Worm (Caenorhabditis elegans) whole organism, L3 larva: Measurements from ENCODE around the gene C06E1.9.

Experiments
- ama-1 ChIP-seq: fragments of 150-350 bp; optimal IDR thresholded peaks from 2 replicates; lab custom pipeline; 2018
- egl-27 ChIP-seq: sonication (generic microtip); optimal IDR thresholded peaks from 4 replicates; lab custom pipeline; 2017; ENCODE audit warnings: missing biosample characterization, missing genetic modification reagents, missing genetic modification characterization
- elt-1 ChIP-seq: fragments of 150-350 bp; optimal IDR thresholded peaks from 2 replicates; lab custom pipeline; 2014; ENCODE audit warnings: missing biosample characterization, missing genetic modification characterization
- eor-1 ChIP-seq, 2 experiments: fragments of 150-350 bp; optimal IDR thresholded peaks; 2 replicates each; lab custom pipeline; 2014 to 2018; ENCODE audit warnings: missing biosample characterization in 2 of 2, missing genetic modification characterization in 2 of 2
- fkh-10 ChIP-seq: sonication (generic microtip); optimal IDR thresholded peaks from 2 replicates; lab custom pipeline; 2017; ENCODE audit warnings: missing biosample characterization, missing genetic modification reagents, missing genetic modification characterization
- lin-15B ChIP-seq: fragments of 150-350 bp; optimal IDR thresholded peaks from 2 replicates; lab custom pipeline; 2014; ENCODE audit warnings: missing biosample characterization, missing genetic modification characterization
- nhr-237 ChIP-seq: fragments of 150-350 bp; optimal IDR thresholded peaks from 2 replicates; lab custom pipeline; 2014; ENCODE audit warnings: missing biosample characterization, missing genetic modification characterization
- pha-4 ChIP-seq: fragments of 150-350 bp; optimal IDR thresholded peaks from 2 replicates; lab custom pipeline; 2014; ENCODE audit warnings: missing biosample characterization, missing genetic modification reagents, missing genetic modification characterization

DNA sequence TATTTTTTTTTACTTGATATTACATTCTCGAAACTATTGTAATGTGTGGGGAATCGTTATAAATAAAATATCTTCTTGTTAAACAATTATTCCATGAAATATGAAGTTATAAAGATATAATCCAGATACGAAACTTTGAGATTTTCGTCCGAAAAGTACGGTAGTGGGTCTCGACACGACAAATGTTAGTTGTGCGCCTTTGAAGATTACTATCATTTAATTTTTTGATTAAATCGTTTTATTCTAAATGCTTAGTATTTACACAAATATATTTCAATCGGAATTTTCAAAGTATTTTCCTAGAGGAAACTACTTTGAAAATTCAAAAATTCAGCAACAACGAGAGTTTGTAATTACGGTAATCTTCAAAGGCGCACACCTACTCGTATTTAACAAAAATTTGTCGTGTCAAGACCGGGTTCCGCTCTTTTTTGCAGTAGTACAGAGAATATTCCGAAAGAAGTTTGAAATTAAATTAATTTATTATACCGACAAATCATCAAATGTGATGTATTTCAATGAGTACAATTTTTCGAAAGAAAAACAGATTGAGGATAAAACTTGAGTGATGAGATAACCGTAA, 42.6 kb upstream of the C06E1.9 start:
- TF ChIP-seq lin-15B (tag; lab: Kevin White, UChicago): no peak
- no peak for TF ChIP-seq elt-1
- no peak for TF ChIP-seq egl-27 (tag; lab: Kevin White, UChicago)
- TF ChIP-seq fkh-10 (GFP tag; lab: Kevin White, UChicago): no peak
- TF ChIP-seq eor-1 (tag; optimal IDR thresholded peaks at IDR 0.05; lab: Kevin White, UChicago): no peak
- TF ChIP-seq pha-4 (tag; lab: Kevin White, UChicago): no peak
- TF ChIP-seq ama-1 (lab: Kevin White, UChicago): peak; percentile 93
- no peak for TF ChIP-seq nhr-237 (tag; lab: Kevin White, UChicago)
